Worm (Caenorhabditis elegans) whole organism, young adult: ENCODE data around the gene clec-169.

ENCODE experiments used
- B0019.2 ChIP-seq: fragments of 200-800 bp; sonication (Bioruptor generic); conservative IDR thresholded peaks from 2 replicates; pipeline ENCODE4 v1.3.6; 2022; ENCODE audit warnings: missing genetic modification reagents, missing genetic modification characterization, missing compliant biosample characterization
- C17E4.6 ChIP-seq: fragments of 200-800 bp; sonication (Bioruptor generic); IDR thresholded peaks from 2 replicates; pipeline ENCODE4 v1.3.6; 2022; ENCODE audit warnings: missing genetic modification reagents, missing genetic modification characterization, missing compliant biosample characterization
- F10E7.11 ChIP-seq: sonication (generic microtip); optimal IDR thresholded peaks from 2 replicates; lab custom pipeline; 2017; ENCODE audit warnings: mild to moderate bottlenecking, missing genetic modification characterization, moderate library complexity, missing compliant biosample characterization
- F33H1.4 ChIP-seq: fragments of 200-800 bp; sonication (Bioruptor generic); IDR thresholded peaks from 2 replicates; pipeline ENCODE4 v1.3.6; 2022; ENCODE audit warnings: missing genetic modification reagents, missing genetic modification characterization, missing compliant biosample characterization
- F52B5.7 ChIP-seq: sonication (generic microtip); optimal IDR thresholded peaks from 2 replicates; lab custom pipeline; 2016; ENCODE audit warnings: mild to moderate bottlenecking, missing genetic modification characterization, missing compliant biosample characterization
- F55B11.4 ChIP-seq: sonication (generic microtip); optimal IDR thresholded peaks from 2 replicates; lab custom pipeline; 2016; ENCODE audit warnings: missing compliant biosample characterization, missing genetic modification characterization, borderline replicate concordance; ENCODE audit not compliant: insufficient read depth
- K11D2.4 ChIP-seq: fragments of 200-800 bp; sonication (Bioruptor generic); IDR thresholded peaks from 2 replicates; pipeline ENCODE4 v1.3.6; 2022; ENCODE audit warnings: missing genetic modification reagents, missing genetic modification characterization, missing compliant biosample characterization
- Y53F4B.3 ChIP-seq: fragments of 200-800 bp; sonication (Bioruptor generic); IDR thresholded peaks from 2 replicates; pipeline ENCODE4 v1.3.6; 2022; ENCODE audit warnings: missing genetic modification reagents, missing genetic modification characterization, missing compliant biosample characterization
- Y53G8AR.9 ChIP-seq: fragments of 200-800 bp; sonication (Bioruptor generic); conservative IDR thresholded peaks from 2 replicates; pipeline ENCODE4 v1.3.6; 2022; ENCODE audit warnings: missing genetic modification reagents, missing genetic modification characterization, missing compliant biosample characterization
- Y79H2A.3 ChIP-seq: fragments of 200-800 bp; sonication (Bioruptor generic); conservative IDR thresholded peaks from 2 replicates; pipeline ENCODE4 v1.3.6; 2022; ENCODE audit warnings: missing genetic modification reagents, missing genetic modification characterization, missing compliant biosample characterization
- ZK185.1 ChIP-seq: sonication (generic microtip); optimal IDR thresholded peaks from 2 replicates; lab custom pipeline; 2016; ENCODE audit warnings: mild to moderate bottlenecking, missing genetic modification characterization, missing compliant biosample characterization; ENCODE audit not compliant: poor library complexity, severe bottlenecking
- akir-1 ChIP-seq: fragments of 200-800 bp; sonication (Bioruptor generic); optimal IDR thresholded peaks from 2 replicates; lab custom pipeline; 2018; ENCODE audit warnings: mild to moderate bottlenecking, missing genetic modification characterization, moderate library complexity, missing compliant biosample characterization
- atf-7 ChIP-seq: sonication (generic microtip); optimal IDR thresholded peaks from 2 replicates; lab custom pipeline; 2017; ENCODE audit warnings: mild to moderate bottlenecking, missing genetic modification characterization, missing compliant biosample characterization
- athp-1 ChIP-seq: sonication (generic microtip); optimal IDR thresholded peaks from 2 replicates; lab custom pipeline; 2017; ENCODE audit warnings: mild to moderate bottlenecking, missing genetic modification characterization, missing compliant biosample characterization
- attf-3 ChIP-seq: fragments of 200-800 bp; sonication (Bioruptor generic); conservative IDR thresholded peaks from 2 replicates; pipeline ENCODE4 v1.3.6; 2022; ENCODE audit warnings: missing genetic modification reagents, missing genetic modification characterization, missing compliant biosample characterization
- attf-5 ChIP-seq: fragments of 200-800 bp; sonication (Bioruptor generic); optimal IDR thresholded peaks from 2 replicates; lab custom pipeline; 2018; ENCODE audit warnings: mild to moderate bottlenecking, missing genetic modification characterization, missing compliant biosample characterization
- bed-1 ChIP-seq: fragments of 200-800 bp; sonication (Bioruptor generic); IDR thresholded peaks from 2 replicates; pipeline ENCODE4 v1.3.6; 2022; ENCODE audit warnings: missing genetic modification reagents, missing genetic modification characterization, missing compliant biosample characterization
- ccch-3 ChIP-seq: fragments of 200-800 bp; sonication (Bioruptor generic); optimal IDR thresholded peaks from 2 replicates; lab custom pipeline; 2018; ENCODE audit warnings: mild to moderate bottlenecking, missing genetic modification characterization, missing compliant biosample characterization
- cebp-1 ChIP-seq, 2 experiments: fragments of 200-800 bp in 1 of 2; sonication (Bioruptor generic) in 1 of 2; sonication (generic microtip) in 1 of 2; IDR thresholded peaks in 1 of 2; optimal IDR thresholded peaks in 1 of 2; 2 replicates each; pipeline versions ENCODE4 v1.3.6 to Lab custom; 2017 to 2022; ENCODE audit warnings: missing compliant biosample characterization in 2 of 2, missing genetic modification characterization in 2 of 2, mild to moderate bottlenecking in 1 of 2, missing genetic modification reagents in 1 of 2, moderate library complexity in 1 of 2
- ceh-27 ChIP-seq: fragments of 200-800 bp; sonication (Bioruptor generic); optimal IDR thresholded peaks from 2 replicates; lab custom pipeline; 2018; ENCODE audit warnings: mild to moderate bottlenecking, missing genetic modification characterization, moderate library complexity, missing compliant biosample characterization
- ceh-40 ChIP-seq: fragments of 200-800 bp; sonication (Bioruptor generic); IDR thresholded peaks from 2 replicates; pipeline ENCODE4 v1.3.6; 2022; ENCODE audit warnings: missing genetic modification characterization, missing compliant biosample characterization
- ceh-91 ChIP-seq: fragments of 200-800 bp; sonication (Bioruptor generic); IDR thresholded peaks from 2 replicates; pipeline ENCODE4 v1.3.6; 2022; ENCODE audit warnings: missing genetic modification reagents, missing genetic modification characterization, missing compliant biosample characterization
- chd-7 ChIP-seq: sonication (generic microtip); optimal IDR thresholded peaks from 2 replicates; lab custom pipeline; 2016; ENCODE audit warnings: mild to moderate bottlenecking, missing genetic modification characterization, moderate library complexity, missing compliant biosample characterization
- die-1 ChIP-seq: sonication (generic microtip); optimal IDR thresholded peaks from 2 replicates; lab custom pipeline; 2016; ENCODE audit warnings: missing genotype, mild to moderate bottlenecking, missing genetic modification characterization, missing compliant biosample characterization
- dox-1 ChIP-seq: fragments of 200-800 bp; sonication (Bioruptor generic); IDR thresholded peaks from 2 replicates; pipeline ENCODE4 v1.3.6; 2022; ENCODE audit warnings: missing genetic modification reagents, missing genetic modification characterization, missing compliant biosample characterization
- efl-1 ChIP-seq: fragments of 150-350 bp; optimal IDR thresholded peaks from 2 replicates; lab custom pipeline; 2014; ENCODE audit warnings: missing biosample characterization, missing genetic modification reagents, missing genetic modification characterization
- egl-18 ChIP-seq: fragments of 200-800 bp; sonication (Bioruptor generic); IDR thresholded peaks from 2 replicates; pipeline ENCODE4 v1.3.6; 2022; ENCODE audit warnings: missing genetic modification reagents, missing genetic modification characterization, missing compliant biosample characterization
- ets-4 ChIP-seq: fragments of 200-800 bp; sonication (Bioruptor generic); optimal IDR thresholded peaks from 2 replicates; lab custom pipeline; 2018; ENCODE audit warnings: mild to moderate bottlenecking, missing genetic modification characterization, missing compliant biosample characterization
- lin-35 ChIP-seq, 3 experiments: fragments of 150-350 bp in 2 of 3; sonication (generic microtip) in 1 of 3; optimal IDR thresholded peaks; 2 replicates each; lab custom pipeline; 2014 to 2018; ENCODE audit warnings: missing biosample characterization in 3 of 3, missing genetic modification characterization in 3 of 3, missing genetic modification reagents in 3 of 3
- lin-54 ChIP-seq: fragments of 200-800 bp; sonication (Bioruptor generic); optimal IDR thresholded peaks from 2 replicates; lab custom pipeline; 2018; ENCODE audit warnings: mild to moderate bottlenecking, missing genetic modification characterization, missing compliant biosample characterization
- lsl-1 ChIP-seq: fragments of 200-800 bp; sonication (Bioruptor generic); optimal IDR thresholded peaks from 2 replicates; lab custom pipeline; 2018; ENCODE audit warnings: mild to moderate bottlenecking, missing genetic modification characterization, moderate library complexity, missing compliant biosample characterization
- lsy-27 ChIP-seq: sonication (generic microtip); optimal IDR thresholded peaks from 2 replicates; lab custom pipeline; 2017; ENCODE audit warnings: missing genetic modification characterization, mild to moderate bottlenecking, missing compliant biosample characterization, antibody characterized with exemption, missing genotype, borderline replicate concordance; ENCODE audit not compliant: insufficient read depth
- madf-3 ChIP-seq: fragments of 200-800 bp; sonication (Bioruptor generic); IDR thresholded peaks from 2 replicates; pipeline ENCODE4 v1.3.6; 2022; ENCODE audit warnings: missing genetic modification reagents, missing genetic modification characterization, missing compliant biosample characterization
- mes-4 ChIP-seq: sonication (generic microtip); optimal IDR thresholded peaks from 2 replicates; lab custom pipeline; 2016; ENCODE audit warnings: missing genotype, missing genetic modification characterization, missing compliant biosample characterization
- pbrm-1 ChIP-seq: fragments of 200-800 bp; sonication (Bioruptor generic); IDR thresholded peaks from 2 replicates; pipeline ENCODE4 v1.3.6; 2022; ENCODE audit warnings: missing genetic modification reagents, missing genetic modification characterization, missing compliant biosample characterization
- rec-8 ChIP-seq, 2 experiments: sonication (generic microtip); optimal IDR thresholded peaks; 2 replicates each; lab custom pipeline; 2016; ENCODE audit warnings: mild to moderate bottlenecking in 2 of 2, missing genetic modification characterization in 2 of 2, missing genetic modification reagents in 2 of 2, missing genotype in 2 of 2, missing biosample characterization in 1 of 2, missing compliant biosample characterization in 1 of 2, moderate library complexity in 1 of 2
- snpc-1.3 ChIP-seq: sonication (generic microtip); optimal IDR thresholded peaks from 2 replicates; lab custom pipeline; 2017; ENCODE audit warnings: missing genetic modification characterization, mild to moderate bottlenecking, missing compliant biosample characterization, antibody characterized with exemption, moderate library complexity, missing genotype, missing genetic modification reagents; ENCODE audit not compliant: insufficient read depth
- tbp1 ChIP-seq: fragments of 200-800 bp; sonication (Bioruptor generic); optimal IDR thresholded peaks from 2 replicates; lab custom pipeline; 2018; ENCODE audit warnings: mild to moderate bottlenecking, missing genetic modification characterization, missing compliant biosample characterization
- ztf-22 ChIP-seq: fragments of 200-800 bp; sonication (Bioruptor generic); optimal IDR thresholded peaks from 2 replicates; lab custom pipeline; 2018; ENCODE audit warnings: mild to moderate bottlenecking, missing genetic modification characterization, moderate library complexity, missing compliant biosample characterization

The clec-169 gene

DNA sequence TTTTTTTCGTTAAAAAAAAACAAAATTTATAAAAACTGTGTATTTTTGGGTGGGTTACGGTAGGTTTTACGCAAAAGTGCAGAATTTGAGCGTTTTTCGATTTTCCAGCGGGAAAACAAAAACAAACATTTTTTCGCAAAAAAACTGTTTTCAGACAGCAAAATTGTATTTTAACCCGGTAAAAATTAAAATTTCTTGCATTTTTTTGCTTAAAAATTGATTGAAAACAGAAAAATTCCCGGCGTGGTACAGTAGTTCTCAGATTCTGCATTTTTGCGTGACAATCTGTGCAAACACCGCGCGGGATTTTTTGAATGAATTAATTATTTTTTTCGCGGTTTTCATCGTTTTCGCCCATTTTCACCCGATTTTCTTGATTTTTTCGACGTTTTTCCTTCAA is 15.9 kb downstream of the clec-169 start (continued):
- TF ChIP-seq F33H1.4: peak; percentile 66
- TF ChIP-seq attf-3 (GFP tag; lab: Robert Waterston, UW): no peak
- TF ChIP-seq F10E7.11: no peak
- no peak for TF ChIP-seq madf-3 (GFP tag; lab: Robert Waterston, UW)
- no peak for TF ChIP-seq ZK185.1 (tag; lab: Kevin White, UChicago)
- peak; percentile 33 for TF ChIP-seq tbp1 (GFP tag; lab: Kevin White, UChicago)
- peak; percentile 91 for TF ChIP-seq lsl-1
- no peak for TF ChIP-seq bed-1 (GFP tag; lab: Robert Waterston, UW)
- no peak for TF ChIP-seq Y53F4B.3 (GFP tag; lab: Robert Waterston, UW)
- no peak for TF ChIP-seq ztf-22 (GFP tag; lab: Kevin White, UChicago)
- no peak for TF ChIP-seq attf-5 (GFP tag; lab: Kevin White, UChicago)
- no peak for TF ChIP-seq cebp-1 (GFP tag; IDR thresholded peaks at IDR 0.05; lab: Robert Waterston, UW)
- no peak for TF ChIP-seq cebp-1 (tag; optimal IDR thresholded peaks at IDR 0.05; lab: Kevin White, UChicago)
- TF ChIP-seq dox-1 (GFP tag; lab: Robert Waterston, UW): peak; percentile 25; the same call in 1 of the 2 replicates
- no peak for TF ChIP-seq rec-8 (tag; optimal IDR thresholded peaks at IDR 0.05; lab: Kevin White, UChicago)
- peak; percentile 87 for TF ChIP-seq efl-1 (GFP tag; lab: Kevin White, UChicago)
- no peak for TF ChIP-seq akir-1 (GFP tag; lab: Kevin White, UChicago)
- 0 out of 2 replicates have a peak, but pooled peaks have one; percentile 26 for TF ChIP-seq pbrm-1 (GFP tag; lab: Robert Waterston, UW)
- no peak for TF ChIP-seq ceh-27
- TF ChIP-seq snpc-1.3 (tag; lab: Kevin White, UChicago): peak; percentile 24
- TF ChIP-seq ets-4 (GFP tag; lab: Kevin White, UChicago): no peak
- TF ChIP-seq ccch-3 (GFP tag; lab: Kevin White, UChicago): no peak
- TF ChIP-seq Y53G8AR.9 (GFP tag; lab: Robert Waterston, UW): no peak
- TF ChIP-seq athp-1 (tag; lab: Kevin White, UChicago): peak; percentile 47
- TF ChIP-seq ceh-91 (GFP tag; lab: Robert Waterston, UW): peak; percentile 78

DNA sequence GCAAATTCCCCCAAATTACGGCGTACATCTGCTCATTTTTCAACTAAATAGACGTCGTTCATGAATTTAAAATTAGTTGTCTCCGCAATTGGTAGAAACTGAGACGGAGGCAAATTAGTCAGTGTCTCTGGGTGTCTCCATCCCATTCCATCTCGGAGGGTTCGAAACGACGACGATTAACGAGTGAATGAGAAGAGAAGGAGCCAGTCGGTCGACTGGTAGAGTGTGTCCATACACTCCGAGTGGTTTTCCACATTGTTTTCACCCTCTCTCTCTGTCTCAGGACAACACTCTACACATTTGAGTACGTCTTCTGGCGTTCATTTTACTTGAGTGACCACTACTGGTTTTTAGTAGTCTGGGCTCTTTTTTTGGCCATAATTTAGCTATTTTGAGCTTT is 17.8 kb downstream of the clec-169 start:
- TF ChIP-seq chd-7 (tag; lab: Kevin White, UChicago) (no peak), atf-7 (no peak), lin-35 (GFP tag; optimal IDR thresholded peaks at IDR 0.05; lab: Kevin White, UChicago) (no peak), mes-4 (tag; lab: Kevin White, UChicago) (no peak), Y79H2A.3 (GFP tag; lab: Robert Waterston, UW) (no peak), K11D2.4 (GFP tag; lab: Robert Waterston, UW) (no peak), lsy-27 (tag; lab: Kevin White, UChicago) (no peak), F10E7.11 (no peak), B0019.2 (no peak), ceh-40 (GFP tag; lab: Robert Waterston, UW) (no peak), egl-18 (GFP tag; lab: Robert Waterston, UW) (no peak), lin-54 (GFP tag; lab: Kevin White, UChicago) (no peak), die-1 (no peak), F52B5.7 (tag; lab: Kevin White, UChicago) (no peak), F55B11.4 (tag; lab: Kevin White, UChicago) (no peak), ceh-91 (GFP tag; lab: Robert Waterston, UW) (no peak), ets-4 (GFP tag; lab: Kevin White, UChicago) (no peak), F33H1.4 (no peak), C17E4.6 (no peak)
